Worm (Caenorhabditis elegans): ENCODE data around the gene vps-60.

Gene vps-60

ce11 chrV:8654460-8655419 is 48.8 kb upstream of the vps-60 start:
- TF ChIP-seq pha-4 (tag; optimal IDR thresholded peaks at IDR 0.05) (peak; percentile 45), mdl-1 (tag; optimal IDR thresholded peaks at IDR 0.05) (no peak), nhr-25 (tag; optimal IDR thresholded peaks at IDR 0.05) (no peak), jun-1 (tag; optimal IDR thresholded peaks at IDR 0.05) (peak; percentile 73), eor-1 (tag; optimal IDR thresholded peaks at IDR 0.05) (no peak), snpc-4 (tag; optimal IDR thresholded peaks at IDR 0.05) (no peak), daf-12 (tag; optimal IDR thresholded peaks at IDR 0.05) (no peak), mml-1 (tag; optimal IDR thresholded peaks at IDR 0.05) (no peak), elt-1 (tag; optimal IDR thresholded peaks at IDR 0.05) (no peak), zag-1 (tag; optimal IDR thresholded peaks at IDR 0.05) (no peak), lin-15B (tag; optimal IDR thresholded peaks at IDR 0.05) (no peak), skn-1 (tag; optimal IDR thresholded peaks at IDR 0.05) (no peak), lsy-12 (tag; optimal IDR thresholded peaks at IDR 0.05) (no peak), elt-2 (tag; optimal IDR thresholded peaks at IDR 0.05) (peak; percentile 90), nhr-12 (tag; optimal IDR thresholded peaks at IDR 0.05) (no peak), fkh-10 (GFP tag; optimal IDR thresholded peaks at IDR 0.05) (no peak), ceh-16 (tag; optimal IDR thresholded peaks at IDR 0.05) (no peak), lin-39 (tag; optimal IDR thresholded peaks at IDR 0.05) (peak; percentile 26), egl-5 (tag; optimal IDR thresholded peaks at IDR 0.05) (no peak), fkh-2 (tag; optimal IDR thresholded peaks at IDR 0.05) (no peak), unc-39 (tag; optimal IDR thresholded peaks at IDR 0.05) (no peak), ceh-9 (tag; optimal IDR thresholded peaks at IDR 0.05) (no peak), nfya-1 (tag; optimal IDR thresholded peaks at IDR 0.05; ENCODE audit: insufficient read depth) (peak; percentile 18), nhr-11 (tag; optimal IDR thresholded peaks at IDR 0.05) (no peak), egl-27 (tag; optimal IDR thresholded peaks at IDR 0.05) (no peak), ama-1 (optimal IDR thresholded peaks at IDR 0.05) (no peak), nhr-76 (tag; optimal IDR thresholded peaks at IDR 0.05) (peak; percentile 62), pqm-1 (tag; optimal IDR thresholded peaks at IDR 0.05) (peak; percentile 83)

- peak; percentile 71 for TF ChIP-seq pqm-1 (tag; optimal IDR thresholded peaks at IDR 0.05)
- no peak for TF ChIP-seq lin-15B (tag; optimal IDR thresholded peaks at IDR 0.05)
- TF ChIP-seq eor-1 (tag; optimal IDR thresholded peaks at IDR 0.05) = no peak
- TF ChIP-seq nfya-1 (tag; optimal IDR thresholded peaks at IDR 0.05; ENCODE audit: insufficient read depth) = peak; percentile 22
- TF ChIP-seq ztf-11 (tag; optimal IDR thresholded peaks at IDR 0.05) = no peak
- TF ChIP-seq unc-62 (GFP tag; optimal IDR thresholded peaks at IDR 0.05) = peak; percentile 81
- TF ChIP-seq lsy-12 (tag; optimal IDR thresholded peaks at IDR 0.05) = no peak
- peak; percentile 75 for TF ChIP-seq nhr-23 (tag; optimal IDR thresholded peaks at IDR 0.05)
- no peak for TF ChIP-seq nhr-28 (tag; optimal IDR thresholded peaks at IDR 0.05)
- peak; percentile 19 for TF ChIP-seq nhr-76 (tag; optimal IDR thresholded peaks at IDR 0.05)
- no peak for TF ChIP-seq daf-12 (tag; optimal IDR thresholded peaks at IDR 0.05)
- TF ChIP-seq snpc-4 (tag; optimal IDR thresholded peaks at IDR 0.05) = no peak
- peak in 2 of 3 experiments; percentile 34 to 80 for TF ChIP-seq elt-3 (tag; optimal IDR thresholded peaks at IDR 0.05)
- TF ChIP-seq elt-1 (tag; optimal IDR thresholded peaks at IDR 0.05) = no peak
- TF ChIP-seq nhr-43 (tag; optimal IDR thresholded peaks at IDR 0.05; ENCODE audit: poor library complexity, severe bottlenecking) = no peak
- TF ChIP-seq elt-2 (tag; optimal IDR thresholded peaks at IDR 0.05) = peak; percentile 82
- TF ChIP-seq ztf-4 (tag; optimal IDR thresholded peaks at IDR 0.05) = no peak
- no peak for TF ChIP-seq aly-2 (tag; optimal IDR thresholded peaks at IDR 0.05)
- peak; percentile 55 for TF ChIP-seq nhr-25 (tag; optimal IDR thresholded peaks at IDR 0.05)
- TF ChIP-seq nhr-11 (tag; optimal IDR thresholded peaks at IDR 0.05) = no peak
- no peak for TF ChIP-seq R02D3.7 (tag; optimal IDR thresholded peaks at IDR 0.05)
These were observed 47.3 kb upstream of the vps-60 start for ce11 chrV:8653080-8653821.

- TF ChIP-seq ceh-16 (tag; optimal IDR thresholded peaks at IDR 0.05) (no peak), ztf-4 (tag; optimal IDR thresholded peaks at IDR 0.05) (no peak), egl-27 (tag; optimal IDR thresholded peaks at IDR 0.05) (no peak), nhr-11 (tag; optimal IDR thresholded peaks at IDR 0.05) (no peak), mml-1 (tag; optimal IDR thresholded peaks at IDR 0.05) (no peak), nhr-12 (tag; optimal IDR thresholded peaks at IDR 0.05) (no peak), nhr-43 (tag; optimal IDR thresholded peaks at IDR 0.05; ENCODE audit: poor library complexity, severe bottlenecking) (no peak), jun-1 (tag; optimal IDR thresholded peaks at IDR 0.05) (no peak), eor-1 (tag; optimal IDR thresholded peaks at IDR 0.05) (no peak), sea-2 (GFP tag; optimal IDR thresholded peaks at IDR 0.05) (no peak), snpc-4 (tag; optimal IDR thresholded peaks at IDR 0.05) (no peak), mdl-1 (tag; optimal IDR thresholded peaks at IDR 0.05) (no peak), elt-3 (tag; optimal IDR thresholded peaks at IDR 0.05) (no peak), elt-1 (tag; optimal IDR thresholded peaks at IDR 0.05) (peak; percentile 67), nhr-28 (tag; optimal IDR thresholded peaks at IDR 0.05) (no peak), fkh-10 (GFP tag; optimal IDR thresholded peaks at IDR 0.05) (no peak), ceh-28 (tag; optimal IDR thresholded peaks at IDR 0.05) (no peak), nhr-23 (tag; optimal IDR thresholded peaks at IDR 0.05) (peak; percentile 4), unc-62 (GFP tag; optimal IDR thresholded peaks at IDR 0.05) (peak; percentile 65), lin-15B (tag; optimal IDR thresholded peaks at IDR 0.05) (no peak), nhr-76 (tag; optimal IDR thresholded peaks at IDR 0.05) (no peak), nfya-1 (tag; optimal IDR thresholded peaks at IDR 0.05; ENCODE audit: insufficient read depth) (no peak), lin-39 (tag; optimal IDR thresholded peaks at IDR 0.05) (peak; percentile 77), ZK546.5 (tag; optimal IDR thresholded peaks at IDR 0.05) (no peak), lsy-12 (tag; optimal IDR thresholded peaks at IDR 0.05) (no peak), tbx-2 (tag; optimal IDR thresholded peaks at IDR 0.05) (no peak), pha-4 (tag; optimal IDR thresholded peaks at IDR 0.05) (no peak), ceh-9 (tag; optimal IDR thresholded peaks at IDR 0.05) (no peak), daf-12 (tag; optimal IDR thresholded peaks at IDR 0.05) (no peak), nhr-25 (tag; optimal IDR thresholded peaks at IDR 0.05) (peak; percentile 84)
These were observed 46.2 kb upstream of the vps-60 start for ce11 chrV:8652177-8652576.

Measured in whole organism, L3 larva.